Fruit fly (Drosophila melanogaster) whole organism, wandering third instar larva: ENCODE measurements around the gene fog.

Source experiments
- CG32264 ChIP-seq: fragments of 200-800 bp; sonication (Bioruptor generic); optimal IDR thresholded peaks from 2 replicates; lab custom pipeline; 2016; ENCODE audit warnings: missing biosample characterization, missing genetic modification characterization
- Dfd ChIP-seq: fragments of >200 bp; optimal IDR thresholded peaks from 2 replicates; lab custom pipeline; 2017; ENCODE audit warnings: missing biosample characterization, missing genetic modification characterization
- HLH106 ChIP-seq: fragments of 200-800 bp; optimal IDR thresholded peaks from 3 replicates; lab custom pipeline; 2019; ENCODE audit warnings: missing biosample characterization, mild to moderate bottlenecking, missing genetic modification characterization, moderate library complexity
- Hr78 ChIP-seq: fragments of >200 bp; optimal IDR thresholded peaks from 2 replicates; lab custom pipeline; 2017; ENCODE audit warnings: missing biosample characterization, missing genetic modification characterization
- Hr83 ChIP-seq: fragments of 200-300 bp; sonication (Bioruptor generic); optimal IDR thresholded peaks from 2 replicates; lab custom pipeline; 2016; ENCODE audit warnings: missing biosample characterization, mild to moderate bottlenecking, missing genetic modification characterization, moderate library complexity; ENCODE audit not compliant: poor library complexity, severe bottlenecking
- Vsx2 ChIP-seq: fragments of 200-300, 225-300 bp; sonication (Bioruptor generic); optimal IDR thresholded peaks from 2 replicates; lab custom pipeline; 2018; ENCODE audit warnings: missing biosample characterization, missing genetic modification characterization; ENCODE audit not compliant: partially characterized antibody
- br ChIP-seq: fragments of 200-800 bp; sonication (Bioruptor generic); optimal IDR thresholded peaks from 2 replicates; lab custom pipeline; 2016; ENCODE audit warnings: missing biosample characterization, missing genetic modification characterization
- foxo ChIP-seq, 2 experiments: fragments of 200-800 bp; sonication (Bioruptor generic); optimal IDR thresholded peaks; 2 replicates in 1 of 2; 3 replicates in 1 of 2; lab custom pipeline; 2016 to 2017; ENCODE audit warnings: missing biosample characterization in 2 of 2, missing genetic modification characterization in 2 of 2
- jim ChIP-seq: fragments of 175-275, 200-325 bp; sonication (Bioruptor generic); optimal IDR thresholded peaks from 2 replicates; lab custom pipeline; 2016; ENCODE audit warnings: missing biosample characterization, mild to moderate bottlenecking, missing genetic modification characterization
- lola ChIP-seq: fragments of >200 bp; optimal IDR thresholded peaks from 2 replicates; lab custom pipeline; 2017; ENCODE audit warnings: missing biosample characterization, missing genetic modification characterization
- pan ChIP-seq: fragments of >200 bp; optimal IDR thresholded peaks from 2 replicates; lab custom pipeline; 2017
- psq ChIP-seq: fragments of 200-800 bp; sonication (Bioruptor generic); optimal IDR thresholded peaks from 3 replicates; lab custom pipeline; 2017; ENCODE audit warnings: missing biosample characterization, mild to moderate bottlenecking, missing genetic modification characterization, moderate library complexity
- sv ChIP-seq: fragments of 200-800 bp; sonication (Bioruptor generic); optimal IDR thresholded peaks from 3 replicates; lab custom pipeline; 2016; ENCODE audit warnings: missing biosample characterization, missing genetic modification characterization
- usp ChIP-seq: fragments of >200 bp; optimal IDR thresholded peaks from 2 replicates; lab custom pipeline; 2017; ENCODE audit warnings: missing biosample characterization, missing genetic modification characterization

DNA sequence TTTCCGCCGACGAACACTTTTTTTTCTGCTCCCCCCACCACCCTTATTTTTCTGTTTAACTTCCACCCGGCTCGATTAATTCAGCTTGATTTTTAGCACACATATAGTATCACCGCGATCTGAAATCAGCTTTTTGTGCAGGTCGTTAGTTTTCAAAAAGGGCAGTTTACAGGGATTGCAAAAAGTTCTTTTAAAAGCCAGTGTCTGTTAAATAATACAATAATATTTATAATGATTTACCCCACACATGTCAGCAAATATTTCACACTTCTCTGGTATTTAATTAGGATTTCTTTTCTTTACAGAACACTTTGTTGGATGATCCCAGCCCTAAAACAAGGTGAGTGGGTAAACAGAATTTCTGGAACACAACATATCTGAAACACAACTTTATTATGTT, 22.9 kb downstream of the fog start, which contains the start of gene CG42346:
- no peak for TF ChIP-seq Dfd
- TF ChIP-seq br (GFP tag; lab: Kevin White, UChicago): no peak
- TF ChIP-seq HLH106 (tag; lab: Kevin White, UChicago): no peak
- no peak for TF ChIP-seq Hr78 (GFP tag; lab: Kevin White, UChicago)
- TF ChIP-seq usp (GFP tag; lab: Kevin White, UChicago): no peak
- TF ChIP-seq psq (GFP tag; lab: Kevin White, UChicago): no peak
- no peak for TF ChIP-seq jim (GFP tag; lab: Kevin White, UChicago)
- TF ChIP-seq sv: no peak
- TF ChIP-seq CG32264 (GFP tag; lab: Kevin White, UChicago): no peak
- no peak for TF ChIP-seq lola (GFP tag; lab: Kevin White, UChicago)
- no peak for TF ChIP-seq Hr83 (GFP tag; lab: Kevin White, UChicago)
- TF ChIP-seq Vsx2: no peak
- no peak for TF ChIP-seq foxo (GFP tag; optimal IDR thresholded peaks at IDR 0.05; lab: Kevin White, UChicago)
- TF ChIP-seq pan (lab: Kevin White, UChicago): no peak
